Fruit fly (Drosophila melanogaster) whole organism, pupa: ENCODE measurements around the gene CG10077.

ENCODE experiments used
- CG10348 ChIP-seq: fragments of 200-800 bp; sonication (Bioruptor generic); IDR thresholded peaks from 2 replicates; pipeline ENCODE4 v1.3.6; 2022; ENCODE audit warnings: missing biosample characterization, missing genetic modification characterization
- CG12605 ChIP-seq: fragments of 200-800 bp; sonication (Bioruptor generic); IDR thresholded peaks from 2 replicates; pipeline ENCODE4 v1.3.6; 2022; ENCODE audit warnings: missing biosample characterization, missing genetic modification characterization
- CG13204 ChIP-seq: fragments of 200-800 bp; sonication (Bioruptor generic); optimal IDR thresholded peaks from 2 replicates; lab custom pipeline; 2018; ENCODE audit warnings: missing biosample characterization, mild to moderate bottlenecking, missing genetic modification characterization, moderate library complexity
- CG14655 ChIP-seq: fragments of 200-800 bp; sonication (Bioruptor generic); optimal IDR thresholded peaks from 3 replicates; lab custom pipeline; 2017; ENCODE audit warnings: mild to moderate bottlenecking, missing biosample characterization, missing genetic modification reagents, missing genetic modification characterization
- CG15710 ChIP-seq: fragments of 200-800 bp; sonication (Bioruptor generic); optimal IDR thresholded peaks from 2 replicates; lab custom pipeline; 2018; ENCODE audit warnings: missing biosample characterization, mild to moderate bottlenecking, missing genetic modification characterization, moderate library complexity
- CG17806 ChIP-seq: fragments of 200-800 bp; sonication (Bioruptor generic); optimal IDR thresholded peaks from 2 replicates; lab custom pipeline; 2018; ENCODE audit warnings: missing biosample characterization, mild to moderate bottlenecking, missing genetic modification characterization, moderate library complexity
- CG32121 ChIP-seq: fragments of 200-800 bp; sonication (Bioruptor generic); IDR thresholded peaks from 2 replicates; pipeline ENCODE4 v1.3.6; 2022; ENCODE audit warnings: missing biosample characterization, missing genetic modification characterization
- CG34367 ChIP-seq: fragments of 200-800 bp; sonication (Bioruptor generic); optimal IDR thresholded peaks from 2 replicates; lab custom pipeline; 2018; ENCODE audit warnings: missing biosample characterization, mild to moderate bottlenecking, missing genetic modification characterization
- CG4496 ChIP-seq: fragments of 200-800 bp; sonication (Bioruptor generic); IDR thresholded peaks from 3 replicates; pipeline ENCODE4 v1.3.6; 2022; ENCODE audit warnings: missing biosample characterization, missing genetic modification characterization
- CG8159 ChIP-seq: fragments of 200-800 bp; sonication (Bioruptor generic); optimal IDR thresholded peaks from 3 replicates; lab custom pipeline; 2018; ENCODE audit warnings: missing biosample characterization, mild to moderate bottlenecking, missing genetic modification characterization, moderate library complexity
- CG8301 ChIP-seq: fragments of 200-800 bp; sonication (Bioruptor generic); optimal IDR thresholded peaks from 2 replicates; lab custom pipeline; 2018; ENCODE audit warnings: missing biosample characterization, mild to moderate bottlenecking, missing genetic modification characterization
- CG9948 ChIP-seq: fragments of 200-800 bp; sonication (Bioruptor generic); optimal IDR thresholded peaks from 2 replicates; lab custom pipeline; 2018; ENCODE audit warnings: missing biosample characterization, mild to moderate bottlenecking, missing genetic modification characterization, moderate library complexity
- D1 ChIP-seq: fragments of 200-800 bp; sonication (Bioruptor generic); optimal IDR thresholded peaks from 2 replicates; lab custom pipeline; 2018; ENCODE audit warnings: missing biosample characterization, mild to moderate bottlenecking, missing genetic modification characterization, moderate library complexity
- EcR ChIP-seq: fragments of 200-800 bp; sonication (Bioruptor generic); optimal IDR thresholded peaks from 3 replicates; lab custom pipeline; 2019; ENCODE audit warnings: missing biosample characterization, missing genetic modification characterization, mild to moderate bottlenecking, moderate library complexity, missing genetic modification reagents
- Ets98B ChIP-seq: fragments of 200-800 bp; sonication (Bioruptor generic); IDR thresholded peaks from 2 replicates; pipeline ENCODE4 v1.3.6; 2022; ENCODE audit warnings: missing biosample characterization, missing genetic modification characterization
- Pif1A ChIP-seq: fragments of 200-800 bp; sonication (Bioruptor generic); optimal IDR thresholded peaks from 3 replicates; lab custom pipeline; 2016; ENCODE audit warnings: missing biosample characterization, missing genetic modification characterization
- Pif1B ChIP-seq: fragments of 200-800 bp; sonication (Bioruptor generic); optimal IDR thresholded peaks from 3 replicates; lab custom pipeline; 2016; ENCODE audit warnings: missing biosample characterization, missing genetic modification characterization
- Snoo ChIP-seq: fragments of 200-800 bp; sonication (Bioruptor generic); optimal IDR thresholded peaks from 3 replicates; lab custom pipeline; 2017; ENCODE audit warnings: missing biosample characterization, mild to moderate bottlenecking, missing genetic modification characterization, inconsistent platforms
- fd96Ca ChIP-seq: fragments of 200-800 bp; sonication (Bioruptor generic); IDR thresholded peaks from 3 replicates; pipeline ENCODE4 v1.3.6; 2022; ENCODE audit warnings: missing biosample characterization, missing genetic modification characterization
- gl ChIP-seq: fragments of 200-800 bp; sonication (Bioruptor generic); optimal IDR thresholded peaks from 2 replicates; lab custom pipeline; 2018; ENCODE audit warnings: missing biosample characterization, mild to moderate bottlenecking, missing genetic modification characterization
- rn ChIP-seq: fragments of 200-800 bp; sonication (Bioruptor generic); IDR thresholded peaks from 2 replicates; pipeline ENCODE4 v1.3.6; 2022; ENCODE audit warnings: missing biosample characterization, missing genetic modification characterization

CG10077 gene

dm6 chr3L:6978757-6979386, 23.2 kb upstream of the CG10077 start:
- TF ChIP-seq CG12605 (GFP tag; lab: Robert Waterston, UW), result no peak
- TF ChIP-seq D1 (tag; lab: Kevin White, UChicago), result no peak
- TF ChIP-seq CG4496 (GFP tag; lab: Robert Waterston, UW), result no peak
- TF ChIP-seq CG8301 (tag; lab: Kevin White, UChicago), result no peak
- TF ChIP-seq Pif1A (GFP tag; lab: Kevin White, UChicago), result no peak
- no peak for TF ChIP-seq CG17806 (tag; lab: Kevin White, UChicago)
- TF ChIP-seq Pif1B (GFP tag; lab: Kevin White, UChicago), result no peak
- TF ChIP-seq Snoo (tag; lab: Kevin White, UChicago), result no peak
- TF ChIP-seq fd96Ca (GFP tag; lab: Robert Waterston, UW), result no peak
- no peak for TF ChIP-seq rn (GFP tag; lab: Robert Waterston, UW)
- TF ChIP-seq CG9948, result no peak
- TF ChIP-seq CG10348 (GFP tag; lab: Robert Waterston, UW), result no peak
- TF ChIP-seq CG34367 (tag; lab: Kevin White, UChicago), result no peak
- no peak for TF ChIP-seq CG14655 (GFP tag; lab: Kevin White, UChicago)
- TF ChIP-seq Ets98B (GFP tag; lab: Robert Waterston, UW), result no peak
- no peak for TF ChIP-seq CG15710 (tag; lab: Kevin White, UChicago)
- TF ChIP-seq CG32121, result no peak
- TF ChIP-seq CG8159 (tag; lab: Kevin White, UChicago), result no peak
- TF ChIP-seq gl (tag; lab: Kevin White, UChicago), result no peak
- TF ChIP-seq, all 21 proteins: peak for 0

dm6 chr3L:6978030-6978683, 22.5 kb upstream of the CG10077 start:
- TF ChIP-seq fd96Ca (GFP tag; lab: Robert Waterston, UW) (0 out of 3 replicates have a peak, but pooled peaks have one; percentile 16), CG8159 (tag; lab: Kevin White, UChicago) (peak; percentile 40), D1 (tag; lab: Kevin White, UChicago) (no peak), CG17806 (tag; lab: Kevin White, UChicago) (no peak), CG12605 (GFP tag; lab: Robert Waterston, UW) (0 out of 2 replicates have a peak, but pooled peaks have one; percentile 12), Snoo (tag; lab: Kevin White, UChicago) (no peak), CG8301 (tag; lab: Kevin White, UChicago) (peak; percentile 54), EcR (GFP tag; lab: Kevin White, UChicago) (no peak), CG4496 (GFP tag; lab: Robert Waterston, UW) (peak; percentile 49; the same call in 2 of the 3 replicates), CG14655 (GFP tag; lab: Kevin White, UChicago) (peak; percentile 50), CG13204 (GFP tag; lab: Kevin White, UChicago) (no peak), CG34367 (tag; lab: Kevin White, UChicago) (no peak), Ets98B (GFP tag; lab: Robert Waterston, UW) (no peak), Pif1B (GFP tag; lab: Kevin White, UChicago) (no peak), CG32121 (peak; percentile 75), gl (tag; lab: Kevin White, UChicago) (no peak), CG15710 (tag; lab: Kevin White, UChicago) (peak; percentile 8), CG9948 (no peak), Pif1A (GFP tag; lab: Kevin White, UChicago) (peak; percentile 36), rn (GFP tag; lab: Robert Waterston, UW) (peak; percentile 48; the same call in 1 of the 2 replicates), CG10348 (GFP tag; lab: Robert Waterston, UW) (no peak)
- TF ChIP-seq, all 21 proteins: peak for 10

dm6 chr3L:6977391-6977790, 21.7 kb upstream of the CG10077 start:
- TF ChIP-seq Pif1A (GFP tag; lab: Kevin White, UChicago), result peak; percentile 41
- TF ChIP-seq CG15710 (tag; lab: Kevin White, UChicago), result peak; percentile 64
- peak; percentile 65 for TF ChIP-seq CG9948
- peak; percentile 69 for TF ChIP-seq Ets98B (GFP tag; lab: Robert Waterston, UW)
- TF ChIP-seq CG12605 (GFP tag; lab: Robert Waterston, UW), result peak; percentile 76; the same call in 1 of the 2 replicates
- TF ChIP-seq rn (GFP tag; lab: Robert Waterston, UW), result peak; percentile 72
- peak; percentile 38 for TF ChIP-seq CG34367 (tag; lab: Kevin White, UChicago)
- TF ChIP-seq CG10348 (GFP tag; lab: Robert Waterston, UW), result no peak
- no peak for TF ChIP-seq D1 (tag; lab: Kevin White, UChicago)
- peak; percentile 75 for TF ChIP-seq CG8159 (tag; lab: Kevin White, UChicago)
- no peak for TF ChIP-seq CG13204 (GFP tag; lab: Kevin White, UChicago)
- peak; percentile 78 for TF ChIP-seq fd96Ca (GFP tag; lab: Robert Waterston, UW)
- TF ChIP-seq CG32121, result peak; percentile 83
- peak; percentile 36 for TF ChIP-seq Pif1B (GFP tag; lab: Kevin White, UChicago)
- TF ChIP-seq EcR (GFP tag; lab: Kevin White, UChicago), result peak; percentile 25
- peak; percentile 71 for TF ChIP-seq CG4496 (GFP tag; lab: Robert Waterston, UW)
- peak; percentile 67 for TF ChIP-seq CG17806 (tag; lab: Kevin White, UChicago)
- peak; percentile 75 for TF ChIP-seq Snoo (tag; lab: Kevin White, UChicago)
- TF ChIP-seq CG14655 (GFP tag; lab: Kevin White, UChicago), result peak; percentile 76
- TF ChIP-seq CG8301 (tag; lab: Kevin White, UChicago), result peak; percentile 59
- peak; percentile 8 for TF ChIP-seq gl (tag; lab: Kevin White, UChicago)

dm6 chr3L:6976601-6977140, 21.0 kb upstream of the CG10077 start:
- TF ChIP-seq fd96Ca (GFP tag; lab: Robert Waterston, UW) (no peak), CG10348 (GFP tag; lab: Robert Waterston, UW) (no peak), CG14655 (GFP tag; lab: Kevin White, UChicago) (no peak), gl (tag; lab: Kevin White, UChicago) (no peak), Snoo (tag; lab: Kevin White, UChicago) (no peak), CG8159 (tag; lab: Kevin White, UChicago) (no peak), CG34367 (tag; lab: Kevin White, UChicago) (no peak), CG17806 (tag; lab: Kevin White, UChicago) (no peak)
